Worm (Caenorhabditis elegans) whole organism, L1 larva: Measurements from ENCODE around the gene cnt-1.

ENCODE experiments used
- C34B4.2 ChIP-seq: sonication (generic microtip); optimal IDR thresholded peaks from 2 replicates; lab custom pipeline; 2017; ENCODE audit warnings: mild to moderate bottlenecking, missing genetic modification characterization, missing compliant biosample characterization
- alr-1 ChIP-seq: fragments of 200-800 bp; sonication (Bioruptor generic); optimal IDR thresholded peaks from 2 replicates; lab custom pipeline; 2018; ENCODE audit warnings: borderline replicate concordance, mild to moderate bottlenecking, missing genetic modification characterization, missing compliant biosample characterization
- aly-2 ChIP-seq: fragments of 150-350 bp; optimal IDR thresholded peaks from 2 replicates; lab custom pipeline; 2014; ENCODE audit warnings: missing biosample characterization, missing genetic modification characterization
- ceh-63 ChIP-seq: fragments of 200-800 bp; sonication (Bioruptor generic); optimal IDR thresholded peaks from 2 replicates; lab custom pipeline; 2018; ENCODE audit warnings: mild to moderate bottlenecking, missing genetic modification characterization, missing compliant biosample characterization
- ceh-88 ChIP-seq: fragments of 200-800 bp; sonication (Bioruptor generic); IDR thresholded peaks from 2 replicates; pipeline ENCODE4 v1.3.6; 2022; ENCODE audit warnings: missing genetic modification characterization, missing compliant biosample characterization
- ceh-90 ChIP-seq: sonication (generic microtip); optimal IDR thresholded peaks from 2 replicates; lab custom pipeline; 2016; ENCODE audit warnings: missing genetic modification characterization, missing compliant biosample characterization
- ces-1 ChIP-seq: fragments of 150-350 bp; optimal IDR thresholded peaks from 2 replicates; lab custom pipeline; 2014; ENCODE audit warnings: missing biosample characterization, missing genetic modification reagents, missing genetic modification characterization
- dsc-1 ChIP-seq: sonication (generic microtip); optimal IDR thresholded peaks from 2 replicates; lab custom pipeline; 2016; ENCODE audit warnings: mild to moderate bottlenecking, missing genetic modification characterization, missing compliant biosample characterization
- egl-27 ChIP-seq, 2 experiments: fragments of 150-350 bp in 1 of 2; sonication (generic microtip); optimal IDR thresholded peaks; 3 replicates each; lab custom pipeline; 2017 to 2018; ENCODE audit warnings: missing biosample characterization in 2 of 2, missing genetic modification characterization in 2 of 2, missing genetic modification reagents in 2 of 2
- elt-2 ChIP-seq: sonication (generic microtip); optimal IDR thresholded peaks from 2 replicates; lab custom pipeline; 2016; ENCODE audit warnings: missing genetic modification characterization, mild to moderate bottlenecking, inconsistent platforms, missing compliant biosample characterization, missing genetic modification reagents
- elt-3 ChIP-seq, 6 experiments: fragments of 150-350 bp in 1 of 6; sonication (generic microtip); optimal IDR thresholded peaks; 2 replicates each; lab custom pipeline; 2017 to 2018; ENCODE audit warnings: missing biosample characterization in 6 of 6, missing genetic modification characterization in 6 of 6, inconsistent platforms in 1 of 6
- ets-5 ChIP-seq: fragments of 200-800 bp; sonication (Bioruptor generic); IDR thresholded peaks from 2 replicates; pipeline ENCODE4 v1.3.6; 2022; ENCODE audit warnings: missing genetic modification characterization, missing compliant biosample characterization
- fkh-10 ChIP-seq: sonication (generic microtip); optimal IDR thresholded peaks from 2 replicates; lab custom pipeline; 2017; ENCODE audit warnings: missing biosample characterization, missing genetic modification reagents, missing genetic modification characterization
- fkh-4 ChIP-seq: sonication (generic microtip); optimal IDR thresholded peaks from 2 replicates; lab custom pipeline; 2016; ENCODE audit warnings: missing compliant biosample characterization, missing genetic modification characterization, borderline replicate concordance
- grh-1 ChIP-seq: fragments of 200-800 bp; sonication (Bioruptor generic); IDR thresholded peaks from 2 replicates; pipeline ENCODE4 v1.3.6; 2022; ENCODE audit warnings: missing genetic modification reagents, missing genetic modification characterization, missing compliant biosample characterization
- hlh-4 ChIP-seq: sonication (generic microtip); optimal IDR thresholded peaks from 2 replicates; lab custom pipeline; 2016; ENCODE audit warnings: mild to moderate bottlenecking, missing genetic modification characterization, missing compliant biosample characterization
- lin-35 ChIP-seq, 2 experiments: fragments of 150-350 bp; optimal IDR thresholded peaks; 2 replicates each; lab custom pipeline; 2014; ENCODE audit warnings: missing biosample characterization in 2 of 2, missing genetic modification characterization in 2 of 2, missing genetic modification reagents in 2 of 2
- lin-39 ChIP-seq: fragments of 150-350 bp; optimal IDR thresholded peaks from 2 replicates; lab custom pipeline; 2014; ENCODE audit warnings: missing biosample characterization, missing genetic modification reagents, missing genetic modification characterization
- mdl-1 ChIP-seq, 2 experiments: fragments of 150-350 bp; optimal IDR thresholded peaks; 2 replicates each; lab custom pipeline; 2014 to 2017; ENCODE audit warnings: missing biosample characterization in 2 of 2, missing genetic modification characterization in 2 of 2, inconsistent platforms in 1 of 2
- nhr-19 ChIP-seq: fragments of 200-800 bp; sonication (Bioruptor generic); conservative IDR thresholded peaks from 2 replicates; pipeline ENCODE4 v1.3.6; 2022; ENCODE audit warnings: missing genetic modification characterization, missing compliant biosample characterization
- nhr-28 ChIP-seq: fragments of 150-350 bp; optimal IDR thresholded peaks from 2 replicates; lab custom pipeline; 2014; ENCODE audit warnings: missing biosample characterization, missing genetic modification characterization
- nhr-77 ChIP-seq: fragments of 150-350 bp; optimal IDR thresholded peaks from 2 replicates; lab custom pipeline; 2014; ENCODE audit warnings: missing biosample characterization, missing genetic modification characterization
- nhr-84 ChIP-seq: sonication (generic microtip); optimal IDR thresholded peaks from 2 replicates; lab custom pipeline; 2017; ENCODE audit warnings: missing biosample characterization, missing genetic modification characterization
- pag-3 ChIP-seq: sonication (generic microtip); optimal IDR thresholded peaks from 2 replicates; lab custom pipeline; 2017; ENCODE audit warnings: missing genetic modification characterization, mild to moderate bottlenecking, missing compliant biosample characterization, antibody characterized with exemption, borderline replicate concordance; ENCODE audit not compliant: insufficient read depth
- rnt-1 ChIP-seq: sonication (generic microtip); optimal IDR thresholded peaks from 2 replicates; lab custom pipeline; 2016; ENCODE audit warnings: mild to moderate bottlenecking, missing genetic modification characterization, moderate library complexity, missing compliant biosample characterization
- snpc-4 ChIP-seq: fragments of 150-350 bp; optimal IDR thresholded peaks from 2 replicates; lab custom pipeline; 2014; ENCODE audit warnings: missing biosample characterization, missing genetic modification characterization
- snu-23 ChIP-seq: sonication (generic microtip); optimal IDR thresholded peaks from 2 replicates; lab custom pipeline; 2016; ENCODE audit warnings: missing genetic modification characterization, missing compliant biosample characterization
- sox-4 ChIP-seq: sonication (generic microtip); optimal IDR thresholded peaks from 2 replicates; lab custom pipeline; 2016; ENCODE audit warnings: missing genetic modification characterization, missing compliant biosample characterization
- sptf-1 ChIP-seq: fragments of 150-350 bp; optimal IDR thresholded peaks from 2 replicates; lab custom pipeline; 2014; ENCODE audit warnings: missing biosample characterization, missing genetic modification characterization
- sup-37 ChIP-seq: fragments of 200-800 bp; sonication (Bioruptor generic); optimal IDR thresholded peaks from 2 replicates; lab custom pipeline; 2018; ENCODE audit warnings: mild to moderate bottlenecking, missing genetic modification characterization, missing compliant biosample characterization
- tbx-2 ChIP-seq: sonication (generic microtip); optimal IDR thresholded peaks from 2 replicates; lab custom pipeline; 2016; ENCODE audit warnings: missing genetic modification characterization, missing compliant biosample characterization
- unc-130 ChIP-seq: fragments of 150-350 bp; optimal IDR thresholded peaks from 2 replicates; lab custom pipeline; 2017; ENCODE audit warnings: missing biosample characterization, missing genetic modification characterization, inconsistent platforms
- vab-15 ChIP-seq: sonication (generic microtip); optimal IDR thresholded peaks from 2 replicates; lab custom pipeline; 2017; ENCODE audit warnings: missing genotype, mild to moderate bottlenecking, missing genetic modification characterization, missing compliant biosample characterization
- xbp-1 ChIP-seq: sonication (generic microtip); optimal IDR thresholded peaks from 2 replicates; lab custom pipeline; 2016; ENCODE audit warnings: missing genetic modification characterization, missing compliant biosample characterization
- zag-1 ChIP-seq: fragments of 150-350 bp; optimal IDR thresholded peaks from 2 replicates; lab custom pipeline; 2014; ENCODE audit warnings: missing biosample characterization, missing genetic modification characterization
- ztf-11 ChIP-seq, 2 experiments: sonication (generic microtip); optimal IDR thresholded peaks; 2 replicates each; lab custom pipeline; 2016 to 2017; ENCODE audit warnings: missing genetic modification characterization in 2 of 2, missing biosample characterization in 1 of 2, missing compliant biosample characterization in 1 of 2

The cnt-1 gene

DNA sequence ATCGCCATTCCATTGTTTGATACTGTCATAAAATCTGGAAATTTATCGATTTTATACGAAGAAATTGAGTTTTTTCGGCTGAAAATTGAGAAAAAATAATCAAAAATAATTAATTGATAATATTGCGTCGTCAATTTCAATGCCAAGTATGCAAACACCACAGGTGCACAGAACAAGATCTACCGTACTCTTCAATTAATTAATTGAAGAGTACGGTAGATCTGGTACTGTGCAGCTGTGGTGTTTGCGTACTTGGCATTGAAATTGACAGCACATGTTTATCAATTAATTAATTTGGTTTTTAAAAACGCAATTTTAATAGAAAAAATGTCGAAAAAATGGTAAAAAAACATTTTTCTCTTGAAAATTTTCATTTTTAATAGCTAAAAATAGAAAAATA lies at the start of gene cnt-1:
TSS of gene cnt-1 (minus strand) at position 36 of the 400 bp plus-strand sequence.
- TF ChIP-seq pag-3 (tag; lab: Kevin White, UChicago) (no peak), unc-130 (tag; lab: Kevin White, UChicago) (no peak), zag-1 (tag; lab: Kevin White, UChicago) (no peak), ces-1 (GFP tag; lab: Kevin White, UChicago) (no peak), sup-37 (no peak), lin-39 (tag; lab: Kevin White, UChicago) (no peak), alr-1 (no peak), aly-2 (tag; lab: Kevin White, UChicago) (no peak), egl-27 (tag; optimal IDR thresholded peaks at IDR 0.05; lab: Kevin White, UChicago) (no peak)

DNA sequence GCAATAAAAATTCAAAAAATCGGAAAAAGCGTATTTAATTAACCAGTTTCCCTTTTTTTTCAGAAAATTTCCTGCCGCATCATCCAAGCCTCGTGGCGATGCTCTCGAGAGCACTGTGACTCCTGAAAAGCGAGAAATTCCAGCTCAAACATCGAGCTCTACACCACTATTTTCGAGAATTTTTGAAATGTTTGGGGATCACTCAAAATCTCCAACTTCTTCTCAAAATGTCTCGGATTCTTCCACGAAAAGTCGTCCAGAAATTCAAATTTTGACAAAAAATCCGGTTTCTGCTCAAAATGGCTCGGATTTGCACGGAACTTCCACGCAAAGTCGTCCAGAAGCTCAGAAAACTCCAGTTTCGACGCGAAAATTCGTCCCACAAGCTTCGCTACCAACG lies 49.3 kb upstream of the cnt-1 start:
- TF ChIP-seq mdl-1 (tag; optimal IDR thresholded peaks at IDR 0.05; lab: Kevin White, UChicago) (no peak), sup-37 (no peak), sptf-1 (tag; lab: Kevin White, UChicago) (no peak), ceh-88 (no peak), ets-5 (no peak), nhr-28 (tag; lab: Kevin White, UChicago) (no peak), fkh-10 (GFP tag; lab: Kevin White, UChicago) (no peak), hlh-4 (tag; lab: Kevin White, UChicago) (no peak), ztf-11 (tag; optimal IDR thresholded peaks at IDR 0.05; lab: Kevin White, UChicago) (no peak), dsc-1 (no peak), elt-3 (tag; optimal IDR thresholded peaks at IDR 0.05; lab: Kevin White, UChicago) (no peak), nhr-84 (no peak)

DNA sequence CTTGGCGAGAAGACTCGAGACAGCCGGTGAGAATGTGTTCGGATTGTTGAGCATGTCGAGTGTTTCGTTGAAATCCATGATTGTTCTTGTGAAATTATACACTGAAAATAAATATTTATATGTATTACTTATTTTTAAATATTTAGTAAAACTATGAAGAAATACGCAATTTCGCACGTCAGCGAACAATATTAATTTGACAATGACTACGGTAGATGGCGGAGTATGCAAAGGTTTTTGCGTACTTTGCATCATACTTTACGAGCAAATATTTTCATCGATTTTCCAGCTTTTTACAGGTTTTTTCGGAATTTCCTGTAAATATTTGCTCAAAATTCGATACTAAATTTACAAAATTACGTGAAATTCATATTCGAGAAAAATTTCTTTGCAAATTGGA lies 42.2 kb upstream of the cnt-1 start, which contains the start of gene set-24:
TSS of gene set-24 (minus strand) at position 101 of the 400 bp plus-strand sequence.
- TF ChIP-seq rnt-1 (tag; lab: Kevin White, UChicago) (no peak), ceh-63 (GFP tag; lab: Kevin White, UChicago) (no peak), nhr-28 (tag; lab: Kevin White, UChicago) (no peak), nhr-77 (no peak)
- TF ChIP-seq, all 84 proteins: peak for 0

DNA sequence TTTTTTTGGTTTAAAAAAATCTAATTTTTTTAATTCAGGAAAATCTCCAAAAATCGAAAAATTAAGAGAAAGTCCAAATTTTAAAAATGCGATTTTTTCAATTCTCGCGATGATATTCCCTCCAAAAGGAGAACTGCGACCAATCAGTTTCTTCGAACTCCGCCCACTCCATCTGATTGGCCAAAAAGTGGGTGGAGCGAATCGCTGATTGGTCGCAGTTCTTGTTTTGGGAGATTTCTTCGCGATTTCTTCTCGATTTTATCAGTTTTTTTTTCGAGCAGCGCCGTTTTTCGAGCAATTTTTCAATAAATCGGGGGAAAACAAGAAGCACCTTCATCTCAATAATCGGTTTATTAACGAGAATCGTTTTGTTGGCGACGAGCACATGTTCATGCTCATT lies 41.7 kb upstream of the cnt-1 start:
- no peak for TF ChIP-seq sox-4 (tag; lab: Kevin White, UChicago)
- no peak for TF ChIP-seq fkh-4
- no peak for TF ChIP-seq snpc-4
- TF ChIP-seq elt-2, result no peak
- no peak for TF ChIP-seq snu-23
- no peak for TF ChIP-seq sptf-1 (tag; lab: Kevin White, UChicago)
- no peak for TF ChIP-seq fkh-10 (GFP tag; lab: Kevin White, UChicago)

DNA sequence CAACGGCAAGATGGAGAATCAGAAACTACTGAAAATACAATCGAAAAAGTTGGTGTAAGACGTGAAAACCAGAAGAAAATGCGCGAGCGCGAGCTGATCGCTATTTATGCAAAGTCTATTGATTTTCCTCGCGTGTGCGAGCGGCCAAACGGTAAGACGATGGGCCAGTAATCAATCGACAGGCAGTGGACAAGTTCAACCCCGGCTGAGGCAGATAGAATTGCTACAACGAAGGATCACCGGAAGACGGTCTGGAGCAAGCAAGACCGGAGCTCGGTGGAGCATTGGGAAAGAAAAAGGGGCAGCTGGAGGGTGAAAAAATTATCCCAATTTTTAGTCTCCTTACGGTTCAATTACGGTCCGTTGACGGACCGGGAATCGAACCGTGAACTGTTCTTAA lies 34.0 kb upstream of the cnt-1 start:
- TF ChIP-seq nhr-19 (peak; percentile 20), grh-1 (GFP tag; lab: Robert Waterston, UW) (peak; percentile 19; the same call in 1 of the 2 replicates)

DNA sequence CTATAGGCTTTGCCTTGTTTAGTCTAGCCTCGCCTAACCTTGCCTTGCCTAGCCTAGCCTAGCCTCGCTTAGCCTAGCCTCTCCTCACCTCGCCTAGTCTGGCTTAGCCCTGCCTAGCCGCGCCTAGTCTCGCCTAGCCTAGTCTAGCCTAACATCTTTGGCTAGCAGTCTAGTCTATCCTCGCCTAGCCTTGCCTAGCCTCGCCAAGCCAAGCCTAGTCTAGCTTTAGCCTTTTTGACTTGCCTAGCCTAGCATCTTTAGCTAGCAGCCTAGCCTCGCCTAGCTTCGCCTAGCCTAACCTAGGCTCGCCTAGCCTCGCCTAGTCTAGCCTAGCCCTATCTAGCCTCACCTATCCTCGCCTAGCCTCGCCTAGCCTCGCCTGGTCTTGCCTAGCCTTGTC lies 22.3 kb upstream of the cnt-1 start:
- TF ChIP-seq hlh-4 (tag; lab: Kevin White, UChicago), result no peak
- TF ChIP-seq ztf-11 (tag; optimal IDR thresholded peaks at IDR 0.05; lab: Kevin White, UChicago), result no peak
- TF ChIP-seq nhr-77, result no peak
- no peak for TF ChIP-seq nhr-19
- no peak for TF ChIP-seq tbx-2 (tag; lab: Kevin White, UChicago)
- TF ChIP-seq lin-35 (GFP tag; optimal IDR thresholded peaks at IDR 0.05; lab: Kevin White, UChicago), result no peak
- no peak for TF ChIP-seq unc-130 (tag; lab: Kevin White, UChicago)
- TF ChIP-seq snpc-4, result no peak
- TF ChIP-seq vab-15 (tag; lab: Kevin White, UChicago), result no peak
- no peak for TF ChIP-seq C34B4.2 (tag; lab: Kevin White, UChicago)
- TF ChIP-seq sox-4 (tag; lab: Kevin White, UChicago), result no peak
- no peak for TF ChIP-seq ceh-90 (tag; lab: Kevin White, UChicago)
- no peak for TF ChIP-seq xbp-1
- TF ChIP-seq aly-2 (tag; lab: Kevin White, UChicago), result no peak
